Fruit fly (Drosophila melanogaster) whole organism, wandering third instar larva: ENCODE results near the gene Gr98b.

Experiments used
- Abd-B ChIP-seq: fragments of >200 bp; optimal IDR thresholded peaks from 2 replicates; lab custom pipeline; 2017; ENCODE audit warnings: missing biosample characterization, missing genetic modification characterization
- CG9705 ChIP-seq: fragments of 200-800 bp; sonication (Bioruptor generic); optimal IDR thresholded peaks from 2 replicates; lab custom pipeline; 2018; ENCODE audit warnings: missing biosample characterization, mild to moderate bottlenecking, missing genetic modification characterization
- HLH106 ChIP-seq: fragments of 200-800 bp; optimal IDR thresholded peaks from 3 replicates; lab custom pipeline; 2019; ENCODE audit warnings: missing biosample characterization, mild to moderate bottlenecking, missing genetic modification characterization, moderate library complexity
- Hr78 ChIP-seq: fragments of >200 bp; optimal IDR thresholded peaks from 2 replicates; lab custom pipeline; 2017; ENCODE audit warnings: missing biosample characterization, missing genetic modification characterization
- OdsH ChIP-seq: fragments of 200-800 bp; sonication (Bioruptor generic); optimal IDR thresholded peaks from 2 replicates; lab custom pipeline; 2016; ENCODE audit warnings: missing biosample characterization, mild to moderate bottlenecking, missing genetic modification characterization
- dsf ChIP-seq: sonication (Bioruptor generic); optimal IDR thresholded peaks from 2 replicates; lab custom pipeline; 2016; ENCODE audit warnings: missing biosample characterization, missing genetic modification characterization, borderline replicate concordance
- h ChIP-seq: fragments of 200-800 bp; sonication (Bioruptor generic); optimal IDR thresholded peaks from 3 replicates; lab custom pipeline; 2016; ENCODE audit warnings: missing biosample characterization, mild to moderate bottlenecking, missing genetic modification characterization
- lola ChIP-seq: fragments of >200 bp; optimal IDR thresholded peaks from 2 replicates; lab custom pipeline; 2017; ENCODE audit warnings: missing biosample characterization, missing genetic modification characterization
- pan ChIP-seq: fragments of >200 bp; optimal IDR thresholded peaks from 2 replicates; lab custom pipeline; 2017
- psq ChIP-seq: fragments of 200-800 bp; sonication (Bioruptor generic); optimal IDR thresholded peaks from 3 replicates; lab custom pipeline; 2017; ENCODE audit warnings: missing biosample characterization, mild to moderate bottlenecking, missing genetic modification characterization, moderate library complexity
- sv ChIP-seq: fragments of 200-800 bp; sonication (Bioruptor generic); optimal IDR thresholded peaks from 3 replicates; lab custom pipeline; 2016; ENCODE audit warnings: missing biosample characterization, missing genetic modification characterization
- usp ChIP-seq: fragments of >200 bp; optimal IDR thresholded peaks from 2 replicates; lab custom pipeline; 2017; ENCODE audit warnings: missing biosample characterization, missing genetic modification characterization

DNA sequence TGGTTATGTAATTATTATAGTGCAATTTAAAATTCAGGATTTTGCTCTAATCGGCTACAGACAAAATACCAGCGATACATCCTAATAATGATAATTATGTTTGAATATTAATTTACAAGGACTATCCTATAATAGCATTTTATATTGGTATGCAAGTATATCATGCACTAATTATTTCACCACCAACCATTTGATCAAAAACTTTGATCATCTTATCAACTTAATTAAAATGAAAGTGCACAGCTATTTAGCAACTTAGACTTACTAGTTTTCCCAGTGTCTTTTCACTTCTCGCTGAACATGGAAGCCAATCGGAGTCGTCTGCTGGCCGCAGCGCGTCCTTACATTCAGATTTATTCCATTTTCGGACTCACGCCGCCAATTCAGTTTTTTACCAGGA, 3.5 kb downstream of the Gr98b start, which contains the start of gene Gr98d:
- no peak for TF ChIP-seq Hr78 (GFP tag; lab: Kevin White, UChicago)
- no peak for TF ChIP-seq dsf (GFP tag; lab: Kevin White, UChicago)
- no peak for TF ChIP-seq usp (GFP tag; lab: Kevin White, UChicago)
- TF ChIP-seq sv (GFP tag; lab: Kevin White, UChicago), result no peak
- no peak for TF ChIP-seq pan (lab: Kevin White, UChicago)
- TF ChIP-seq psq, result no peak
- TF ChIP-seq lola (GFP tag; lab: Kevin White, UChicago), result no peak
- TF ChIP-seq h (GFP tag; lab: Kevin White, UChicago), result no peak
- no peak for TF ChIP-seq CG9705 (GFP tag; lab: Kevin White, UChicago)
- no peak for TF ChIP-seq OdsH (GFP tag; lab: Kevin White, UChicago)
- TF ChIP-seq Abd-B (GFP tag; lab: Kevin White, UChicago), result no peak
- no peak for TF ChIP-seq HLH106 (tag; lab: Kevin White, UChicago)
